Worm (Caenorhabditis elegans): Measurements from ENCODE around the gene fbxa-167.
A peak's percentile ranks its signal among the peaks of the same experiment; 100 is the strongest.

Gene fbxa-167

ce11 chrII:13673605-13674193 is 32.4 kb downstream of the fbxa-167 start:
- TF ChIP-seq mep-1 (tag; optimal IDR thresholded peaks at IDR 0.05), result no peak
- no peak for TF ChIP-seq ham-2 (GFP tag; optimal IDR thresholded peaks at IDR 0.05)
- no peak for TF ChIP-seq mab-5 (tag; optimal IDR thresholded peaks at IDR 0.05)
- TF ChIP-seq elt-1 (tag; optimal IDR thresholded peaks at IDR 0.05; ENCODE audit: borderline replicate concordance, insufficient read depth), result no peak
- TF ChIP-seq elt-3 (tag; optimal IDR thresholded peaks at IDR 0.05), result no peak
- no peak for TF ChIP-seq cnd-1 (tag; optimal IDR thresholded peaks at IDR 0.05)
- TF ChIP-seq sptf-1 (tag; optimal IDR thresholded peaks at IDR 0.05), result no peak
- no peak for TF ChIP-seq ceh-39 (tag; optimal IDR thresholded peaks at IDR 0.05)
- TF ChIP-seq ceh-83 (GFP tag; optimal IDR thresholded peaks at IDR 0.05), result no peak
- TF ChIP-seq tbx-8 (GFP tag; optimal IDR thresholded peaks at IDR 0.05), result no peak
- no peak for TF ChIP-seq lin-13 (tag; optimal IDR thresholded peaks at IDR 0.05)
- TF ChIP-seq M03D4.4 (tag; optimal IDR thresholded peaks at IDR 0.05), result no peak
- TF ChIP-seq unc-39 (tag; optimal IDR thresholded peaks at IDR 0.05), result no peak
- TF ChIP-seq nhr-28 (tag; optimal IDR thresholded peaks at IDR 0.05), result no peak
- TF ChIP-seq lin-32 (GFP tag; optimal IDR thresholded peaks at IDR 0.05), result no peak
- no peak for TF ChIP-seq ces-1 (GFP tag; optimal IDR thresholded peaks at IDR 0.05)
- no peak for TF ChIP-seq unc-62 (GFP tag; optimal IDR thresholded peaks at IDR 0.05)
- TF ChIP-seq nhr-237 (tag; optimal IDR thresholded peaks at IDR 0.05), result no peak

ce11 chrII:13675212-13675611 is 33.9 kb downstream of the fbxa-167 start:
- TF ChIP-seq snpc-4 (tag; optimal IDR thresholded peaks at IDR 0.05), result no peak

- no peak for TF ChIP-seq ceh-39 (tag; optimal IDR thresholded peaks at IDR 0.05)
- TF ChIP-seq mep-1 (tag; optimal IDR thresholded peaks at IDR 0.05), result no peak
- TF ChIP-seq ceh-83 (GFP tag; optimal IDR thresholded peaks at IDR 0.05), result no peak
- no peak for TF ChIP-seq elt-3 (tag; optimal IDR thresholded peaks at IDR 0.05)
- no peak for TF ChIP-seq lin-13 (tag; optimal IDR thresholded peaks at IDR 0.05)
- TF ChIP-seq ham-2 (GFP tag; optimal IDR thresholded peaks at IDR 0.05), result no peak
- TF ChIP-seq unc-39 (tag; optimal IDR thresholded peaks at IDR 0.05), result no peak
- TF ChIP-seq lin-32 (GFP tag; optimal IDR thresholded peaks at IDR 0.05), result no peak
- no peak for TF ChIP-seq flh-1 (GFP tag; optimal IDR thresholded peaks at IDR 0.05)
- TF ChIP-seq blmp-1 (tag; optimal IDR thresholded peaks at IDR 0.05), result no peak
- TF ChIP-seq unc-62 (GFP tag; optimal IDR thresholded peaks at IDR 0.05), result no peak
- no peak for TF ChIP-seq ceh-43 (GFP tag; optimal IDR thresholded peaks at IDR 0.05)
Observed at ce11 chrII:13677927-13678326, 36.6 kb downstream of the fbxa-167 start.

- TF ChIP-seq pha-4 (tag; optimal IDR thresholded peaks at IDR 0.05) (no peak), unc-120 (tag; optimal IDR thresholded peaks at IDR 0.05; ENCODE audit: poor library complexity, severe bottlenecking) (no peak), nhr-12 (tag; optimal IDR thresholded peaks at IDR 0.05) (no peak), nhr-2 (tag; optimal IDR thresholded peaks at IDR 0.05) (no peak), lsy-2 (tag; optimal IDR thresholded peaks at IDR 0.05) (no peak), ceh-83 (GFP tag; optimal IDR thresholded peaks at IDR 0.05) (no peak), cnd-1 (tag; optimal IDR thresholded peaks at IDR 0.05) (no peak)
Observed at ce11 chrII:13678555-13679119, 37.3 kb downstream of the fbxa-167 start.

ce11 chrII:13679775-13680320 is 38.6 kb downstream of the fbxa-167 start:
- TF ChIP-seq ham-2 (GFP tag; optimal IDR thresholded peaks at IDR 0.05), result no peak
- TF ChIP-seq blmp-1 (tag; optimal IDR thresholded peaks at IDR 0.05), result peak; percentile 38

- TF ChIP-seq lin-32 (GFP tag; optimal IDR thresholded peaks at IDR 0.05) (no peak), elt-3 (tag; optimal IDR thresholded peaks at IDR 0.05) (no peak), flh-1 (GFP tag; optimal IDR thresholded peaks at IDR 0.05) (no peak), mab-5 (tag; optimal IDR thresholded peaks at IDR 0.05) (no peak), elt-1 (tag; optimal IDR thresholded peaks at IDR 0.05; ENCODE audit: borderline replicate concordance, insufficient read depth) (no peak), sem-2 (GFP tag; optimal IDR thresholded peaks at IDR 0.05) (no peak), zip-8 (tag; optimal IDR thresholded peaks at IDR 0.05) (no peak)
Observed at ce11 chrII:13681063-13681462, 39.8 kb downstream of the fbxa-167 start.

All from whole organism, mixed stage, embryonic.